Fruit fly (Drosophila melanogaster): ENCODE data around the gene pigeon.

The pigeon gene

DNA sequence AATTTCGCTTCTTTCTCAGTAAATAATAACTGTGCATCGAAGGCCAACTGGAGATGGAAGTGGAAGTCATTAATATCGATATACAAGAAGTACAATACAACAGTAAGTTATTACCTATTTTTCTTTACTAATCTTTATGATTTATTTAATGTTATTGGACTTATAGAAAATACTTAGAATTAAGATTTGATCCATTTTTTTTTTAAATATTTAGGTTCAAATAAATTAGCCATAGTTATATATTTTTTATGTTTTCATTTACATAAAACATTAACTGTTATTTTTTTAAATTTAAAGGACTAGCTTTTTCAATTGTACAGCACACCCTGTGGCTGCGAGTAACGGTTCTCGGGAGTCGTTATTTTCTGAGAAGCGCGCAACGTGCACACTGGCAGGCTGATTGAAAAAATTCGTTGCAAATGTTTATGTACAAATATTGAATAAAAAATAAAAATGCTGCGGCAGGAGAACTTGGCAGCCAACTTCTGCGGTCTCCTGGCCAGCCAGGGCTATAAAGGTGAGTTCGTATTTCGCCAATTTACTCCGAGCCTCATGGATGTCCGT, at the start of gene pigeon, which contains the start of gene gammaTub37C (continued):
- TF ChIP-seq CG17612 (GFP tag; IDR thresholded peaks at IDR 0.05): no peak
- no peak for TF ChIP-seq CG14441 (GFP tag; IDR thresholded peaks at IDR 0.05)
- TF ChIP-seq btn (GFP tag; optimal IDR thresholded peaks at IDR 0.05): no peak
- no peak for TF ChIP-seq danr (GFP tag; IDR thresholded peaks at IDR 0.05)
- TF ChIP-seq al (GFP tag; IDR thresholded peaks at IDR 0.05): no peak
- TF ChIP-seq Stat92E (GFP tag; optimal IDR thresholded peaks at IDR 0.05): no peak
- no peak for TF ChIP-seq CG13775 (GFP tag; optimal IDR thresholded peaks at IDR 0.05)
- no peak for TF ChIP-seq CG31388 (GFP tag; optimal IDR thresholded peaks at IDR 0.05)
- no peak for TF ChIP-seq Fer2 (tag; optimal IDR thresholded peaks at IDR 0.05)
- TF ChIP-seq Sox102F (GFP tag; optimal IDR thresholded peaks at IDR 0.05): no peak
- no peak for TF ChIP-seq croc (GFP tag; conservative IDR thresholded peaks at IDR 0.05)
- TF ChIP-seq Xrp1 (GFP tag; IDR thresholded peaks at IDR 0.05): no peak
- no peak for TF ChIP-seq CG2199 (GFP tag; IDR thresholded peaks at IDR 0.05)
- no peak for TF ChIP-seq NK7.1 (GFP tag; optimal IDR thresholded peaks at IDR 0.05)
- no peak for TF ChIP-seq CG7963 (GFP tag; IDR thresholded peaks at IDR 0.05; ENCODE audit: partially characterized antibody)
- no peak for TF ChIP-seq inv (GFP tag; IDR thresholded peaks at IDR 0.05; ENCODE audit: partially characterized antibody)
- TF ChIP-seq crp (GFP tag; optimal IDR thresholded peaks at IDR 0.05): no peak
- TF ChIP-seq CG16779 (GFP tag; IDR thresholded peaks at IDR 0.05): no peak
- TF ChIP-seq Hand (GFP tag; optimal IDR thresholded peaks at IDR 0.05): no peak
- no peak for TF ChIP-seq CG15011 (GFP tag; optimal IDR thresholded peaks at IDR 0.05)
- peak; percentile 14 for TF ChIP-seq Asciz (GFP tag; optimal IDR thresholded peaks at IDR 0.05)
- no peak for TF ChIP-seq CG8281 (tag; optimal IDR thresholded peaks at IDR 0.05)
- no peak for TF ChIP-seq CG8478 (optimal IDR thresholded peaks at IDR 0.05)
- no peak for TF ChIP-seq ato (GFP tag; IDR thresholded peaks at IDR 0.05; ENCODE audit: partially characterized antibody)
- no peak for TF ChIP-seq Mrtf (GFP tag; IDR thresholded peaks at IDR 0.05)
- no peak for TF ChIP-seq Usf (GFP tag; optimal IDR thresholded peaks at IDR 0.05)
- no peak for TF ChIP-seq CG11560 (tag; IDR thresholded peaks at IDR 0.05)
- TF ChIP-seq CG13296 (GFP tag; optimal IDR thresholded peaks at IDR 0.05): no peak
- TF ChIP-seq CG14667 (GFP tag; IDR thresholded peaks at IDR 0.05): no peak
- no peak for TF ChIP-seq Ravus (GFP tag; IDR thresholded peaks at IDR 0.05)
- no peak for TF ChIP-seq Atf6 (GFP tag; IDR thresholded peaks at IDR 0.05)
- no peak for TF ChIP-seq CG12071 (GFP tag; optimal IDR thresholded peaks at IDR 0.05)
- TF ChIP-seq CG9876 (GFP tag; optimal IDR thresholded peaks at IDR 0.05): no peak
- no peak for TF ChIP-seq Dip2 (GFP tag; IDR thresholded peaks at IDR 0.05)
- TF ChIP-seq wek (GFP tag; optimal IDR thresholded peaks at IDR 0.05): no peak
- TF ChIP-seq BtbVII (GFP tag; optimal IDR thresholded peaks at IDR 0.05): no peak
- TF ChIP-seq CG11695 (GFP tag; IDR thresholded peaks at IDR 0.05): no peak
- no peak for TF ChIP-seq CG9609 (GFP tag; optimal IDR thresholded peaks at IDR 0.05)
- no peak for TF ChIP-seq CG7372 (GFP tag; IDR thresholded peaks at IDR 0.05)
- TF ChIP-seq CG12391 (tag; optimal IDR thresholded peaks at IDR 0.05): peak; percentile 32
- TF ChIP-seq pan (optimal IDR thresholded peaks at IDR 0.05): no peak
- TF ChIP-seq pan (GFP tag; optimal IDR thresholded peaks at IDR 0.05 in 1 of 2, IDR thresholded peaks at IDR 0.05 in 1 of 2): no peak
- no peak for TF ChIP-seq Gsc (GFP tag; IDR thresholded peaks at IDR 0.05)
- TF ChIP-seq Vsx1 (GFP tag; optimal IDR thresholded peaks at IDR 0.05): no peak
- TF ChIP-seq jumu (GFP tag; optimal IDR thresholded peaks at IDR 0.05): no peak
- peak; percentile 47 for TF ChIP-seq Ets97D (GFP tag; optimal IDR thresholded peaks at IDR 0.05)
- no peak for TF ChIP-seq CG4282 (GFP tag; optimal IDR thresholded peaks at IDR 0.05)
- TF ChIP-seq ap (GFP tag; IDR thresholded peaks at IDR 0.05): no peak
- TF ChIP-seq CG15269 (tag; optimal IDR thresholded peaks at IDR 0.05): no peak
- TF ChIP-seq CG2889 (GFP tag; IDR thresholded peaks at IDR 0.05): no peak
- peak; percentile 15 for TF ChIP-seq HmgZ (tag; optimal IDR thresholded peaks at IDR 0.05)
- TF ChIP-seq B-H2 (GFP tag; optimal IDR thresholded peaks at IDR 0.05): no peak
